Fruit fly (Drosophila melanogaster) S2 (cell line): ENCODE results near the gene GstZ1.

Source experiments
- CG8478 ChIP-seq: fragments of >200 bp; optimal IDR thresholded peaks from 2 replicates; lab custom pipeline; 2018
- CTCF ChIP-seq, 2 experiments: fragments of >200 bp; optimal IDR thresholded peaks; 2 replicates each; lab custom pipeline; 2018

- TF ChIP-seq CTCF (optimal IDR thresholded peaks at IDR 0.05; lab: Kevin White, UChicago) = no peak
- no peak for TF ChIP-seq CG8478 (lab: Kevin White, UChicago)
Measured at dm6 chr3R:9419300-9419652, 37.1 kb downstream of the GstZ1 start.
